Worm (Caenorhabditis elegans) whole organism, L4 larva: ENCODE results near the gene hpo-33.
A peak's percentile ranks its signal among the peaks of the same experiment; 100 is the strongest.

Source experiments
- D1046.2 ChIP-seq: fragments of 200-800 bp; sonication (Bioruptor generic); IDR thresholded peaks from 2 replicates; pipeline ENCODE4 v1.3.6; 2022; ENCODE audit warnings: missing genetic modification characterization, missing compliant biosample characterization
- F10B5.3 ChIP-seq: sonication (generic microtip); optimal IDR thresholded peaks from 2 replicates; lab custom pipeline; 2016; ENCODE audit warnings: mild to moderate bottlenecking, missing genetic modification characterization, missing compliant biosample characterization
- F26F4.8 ChIP-seq: fragments of 200-800 bp; sonication (Bioruptor generic); conservative IDR thresholded peaks from 2 replicates; pipeline ENCODE4 v1.3.6; 2022; ENCODE audit warnings: missing genetic modification characterization, missing compliant biosample characterization
- F37D6.2 ChIP-seq: sonication (generic microtip); optimal IDR thresholded peaks from 2 replicates; lab custom pipeline; 2016; ENCODE audit warnings: mild to moderate bottlenecking, missing genetic modification characterization, missing compliant biosample characterization
- F44E2.7 ChIP-seq: fragments of 200-800 bp; sonication (Bioruptor generic); IDR thresholded peaks from 2 replicates; pipeline ENCODE4 v2.1.2; 2022; ENCODE audit warnings: missing genetic modification characterization, missing compliant biosample characterization
- R02D3.7 ChIP-seq: fragments of 150-350 bp; sonication (generic microtip); optimal IDR thresholded peaks from 3 replicates; lab custom pipeline; 2014; ENCODE audit warnings: missing biosample characterization, missing genetic modification characterization
- Y105C5A.15 ChIP-seq: fragments of 200-800 bp; sonication (Bioruptor generic); IDR thresholded peaks from 2 replicates; pipeline ENCODE4 v1.3.6; 2022; ENCODE audit warnings: missing genetic modification characterization, missing compliant biosample characterization
- Y75B8A.6 ChIP-seq: fragments of 200-800 bp; sonication (Bioruptor generic); IDR thresholded peaks from 2 replicates; pipeline ENCODE4 v1.3.6; 2022; ENCODE audit warnings: missing genetic modification reagents, missing genetic modification characterization, missing compliant biosample characterization
- aly-2 ChIP-seq: sonication (generic microtip); optimal IDR thresholded peaks from 2 replicates; lab custom pipeline; 2018; ENCODE audit warnings: missing biosample characterization, missing genetic modification characterization
- ama-1 ChIP-seq: fragments of 150-350 bp; optimal IDR thresholded peaks from 2 replicates; lab custom pipeline; 2014; ENCODE audit warnings: inconsistent platforms, mixed read lengths
- ceh-28 ChIP-seq: fragments of 150-350 bp; optimal IDR thresholded peaks from 2 replicates; lab custom pipeline; 2014; ENCODE audit warnings: missing biosample characterization, missing genetic modification reagents, missing genetic modification characterization
- ceh-82 ChIP-seq: sonication (generic microtip); optimal IDR thresholded peaks from 2 replicates; lab custom pipeline; 2017; ENCODE audit warnings: missing biosample characterization, missing genetic modification characterization
- ctbp-1 ChIP-seq: fragments of 200-800 bp; sonication (Bioruptor generic); IDR thresholded peaks from 2 replicates; pipeline ENCODE4 v1.3.6; 2022; ENCODE audit warnings: missing genetic modification reagents, missing genetic modification characterization, missing compliant biosample characterization
- daf-12 ChIP-seq: fragments of 150-350 bp; optimal IDR thresholded peaks from 2 replicates; lab custom pipeline; 2014; ENCODE audit warnings: missing biosample characterization, missing genetic modification reagents, missing genetic modification characterization
- daf-16 ChIP-seq, 3 experiments: sonication (generic microtip); optimal IDR thresholded peaks; 2 replicates each; lab custom pipeline; 2016 to 2017; ENCODE audit warnings: missing genetic modification characterization in 3 of 3, missing genetic modification reagents in 3 of 3, mild to moderate bottlenecking in 2 of 3, missing compliant biosample characterization in 2 of 3, missing biosample characterization in 1 of 3, moderate library complexity in 1 of 3
- daf-19 ChIP-seq: fragments of 200-800 bp; sonication (Bioruptor generic); conservative IDR thresholded peaks from 2 replicates; pipeline ENCODE4 v1.3.6; 2022; ENCODE audit warnings: missing genetic modification characterization, missing compliant biosample characterization
- daf-8 ChIP-seq: fragments of 200-800 bp; sonication (Bioruptor generic); IDR thresholded peaks from 2 replicates; pipeline ENCODE4 v1.3.6; 2022; ENCODE audit warnings: missing genetic modification characterization, missing compliant biosample characterization
- dmd-6 ChIP-seq: fragments of 200-800 bp; sonication (Bioruptor generic); IDR thresholded peaks from 2 replicates; pipeline ENCODE4 v1.3.6; 2022; ENCODE audit warnings: missing genetic modification reagents, missing genetic modification characterization, missing compliant biosample characterization
- dmd-9 ChIP-seq: fragments of 200-800 bp; sonication (Bioruptor generic); IDR thresholded peaks from 2 replicates; pipeline ENCODE4 v1.3.6; 2022; ENCODE audit warnings: missing genetic modification reagents, missing genetic modification characterization, missing compliant biosample characterization
- dve-1 ChIP-seq: sonication (generic microtip); optimal IDR thresholded peaks from 2 replicates; lab custom pipeline; 2017; ENCODE audit warnings: antibody characterized with exemption, mild to moderate bottlenecking, missing genetic modification characterization, missing compliant biosample characterization; ENCODE audit not compliant: insufficient read depth
- gei-8 ChIP-seq: fragments of 200-800 bp; sonication (Bioruptor generic); optimal IDR thresholded peaks from 2 replicates; lab custom pipeline; 2018; ENCODE audit warnings: mild to moderate bottlenecking, missing genetic modification characterization, missing compliant biosample characterization
- hmg-1.1 ChIP-seq: fragments of 200-800 bp; sonication (Bioruptor generic); IDR thresholded peaks from 2 replicates; pipeline ENCODE4 v1.3.6; 2022; ENCODE audit warnings: missing genetic modification reagents, missing genetic modification characterization, missing compliant biosample characterization
- lin-1 ChIP-seq: fragments of 200-800 bp; sonication (Bioruptor generic); IDR thresholded peaks from 2 replicates; pipeline ENCODE4 v1.3.6; 2022; ENCODE audit warnings: missing genetic modification reagents, missing genetic modification characterization, missing compliant biosample characterization
- lin-13 ChIP-seq: fragments of 150-350 bp; optimal IDR thresholded peaks from 2 replicates; lab custom pipeline; 2014; ENCODE audit warnings: missing biosample characterization, missing genetic modification reagents, missing genetic modification characterization
- lin-15B ChIP-seq: fragments of 150-350 bp; sonication (generic microtip); optimal IDR thresholded peaks from 3 replicates; lab custom pipeline; 2014; ENCODE audit warnings: missing biosample characterization, missing genetic modification characterization
- lin-29 ChIP-seq: fragments of 200-800 bp; sonication (Bioruptor generic); IDR thresholded peaks from 2 replicates; pipeline ENCODE4 v1.3.6; 2022; ENCODE audit warnings: missing genetic modification reagents, missing genetic modification characterization, missing compliant biosample characterization
- lin-38 ChIP-seq: fragments of 200-800 bp; sonication (Bioruptor generic); IDR thresholded peaks from 2 replicates; pipeline ENCODE4 v1.3.6; 2022; ENCODE audit warnings: missing genetic modification reagents, missing genetic modification characterization, missing compliant biosample characterization
- madf-9 ChIP-seq: fragments of 200-800 bp; sonication (Bioruptor generic); conservative IDR thresholded peaks from 2 replicates; pipeline ENCODE4 v1.3.6; 2022; ENCODE audit warnings: missing genetic modification reagents, missing genetic modification characterization, missing compliant biosample characterization
- mdt-29 ChIP-seq: fragments of 200-800 bp; sonication (Bioruptor generic); IDR thresholded peaks from 2 replicates; pipeline ENCODE4 v1.3.6; 2022; ENCODE audit warnings: missing genetic modification reagents, missing genetic modification characterization, missing compliant biosample characterization
- mep-1 ChIP-seq: fragments of 150-350 bp; sonication (generic microtip); optimal IDR thresholded peaks from 3 replicates; lab custom pipeline; 2014; ENCODE audit warnings: missing biosample characterization, missing genetic modification characterization
- mes-2 ChIP-seq: sonication (generic microtip); optimal IDR thresholded peaks from 2 replicates; lab custom pipeline; 2016; ENCODE audit warnings: missing genotype, mild to moderate bottlenecking, missing genetic modification characterization, missing compliant biosample characterization; ENCODE audit not compliant: poor library complexity, severe bottlenecking
- mxl-2 ChIP-seq: fragments of 200-800 bp; sonication (Bioruptor generic); conservative IDR thresholded peaks from 2 replicates; pipeline ENCODE4 v1.3.6; 2022; ENCODE audit warnings: missing genetic modification reagents, missing genetic modification characterization, missing compliant biosample characterization
- mxl-3 ChIP-seq: fragments of 200-800 bp; sonication (Bioruptor generic); optimal IDR thresholded peaks from 2 replicates; lab custom pipeline; 2018; ENCODE audit warnings: mild to moderate bottlenecking, missing genetic modification characterization, missing compliant biosample characterization
- nhr-237 ChIP-seq: sonication (generic microtip); optimal IDR thresholded peaks from 2 replicates; lab custom pipeline; 2017; ENCODE audit warnings: missing biosample characterization, missing genetic modification characterization
- nhr-28 ChIP-seq: fragments of 150-350 bp; optimal IDR thresholded peaks from 2 replicates; lab custom pipeline; 2014; ENCODE audit warnings: missing biosample characterization, missing genetic modification characterization
- nhr-76 ChIP-seq: fragments of 150-350 bp; optimal IDR thresholded peaks from 2 replicates; lab custom pipeline; 2014; ENCODE audit warnings: missing biosample characterization, missing genetic modification characterization
- nhr-77 ChIP-seq: fragments of 150-350 bp; optimal IDR thresholded peaks from 2 replicates; lab custom pipeline; 2014; ENCODE audit warnings: missing biosample characterization, missing genetic modification characterization
- pha-4 ChIP-seq, 2 experiments: fragments of 150-350 bp in 1 of 2; fragments of 200-800 bp in 1 of 2; sonication (Bioruptor generic) in 1 of 2; IDR thresholded peaks in 1 of 2; optimal IDR thresholded peaks in 1 of 2; 2 replicates each; pipeline versions ENCODE4 v1.3.6 to Lab custom; 2014 to 2022; ENCODE audit warnings: missing genetic modification characterization in 2 of 2, missing genetic modification reagents in 2 of 2, missing biosample characterization in 1 of 2, missing compliant biosample characterization in 1 of 2
- php-3 ChIP-seq: fragments of 200-800 bp; sonication (Bioruptor generic); IDR thresholded peaks from 2 replicates; pipeline ENCODE4 v1.3.6; 2022; ENCODE audit warnings: missing genetic modification reagents, missing genetic modification characterization, missing compliant biosample characterization
- pqm-1 ChIP-seq: sonication (generic microtip); optimal IDR thresholded peaks from 2 replicates; lab custom pipeline; 2017; ENCODE audit warnings: missing biosample characterization, missing genetic modification characterization
- rbr-2 ChIP-seq: sonication (generic microtip); optimal IDR thresholded peaks from 2 replicates; lab custom pipeline; 2016; ENCODE audit warnings: missing genotype, missing genetic modification characterization, missing compliant biosample characterization
- skn-1 ChIP-seq: fragments of 150-350 bp; optimal IDR thresholded peaks from 2 replicates; lab custom pipeline; 2014; ENCODE audit warnings: missing biosample characterization, missing genetic modification characterization
- spr-1 ChIP-seq: sonication (generic microtip); optimal IDR thresholded peaks from 2 replicates; lab custom pipeline; 2016; ENCODE audit warnings: mild to moderate bottlenecking, missing genetic modification characterization, missing compliant biosample characterization
- tra-1 ChIP-seq: fragments of 200-800 bp; sonication (Bioruptor generic); IDR thresholded peaks from 2 replicates; pipeline ENCODE4 v1.3.6; 2022; ENCODE audit warnings: missing genetic modification reagents, missing genetic modification characterization, missing compliant biosample characterization
- unc-130 ChIP-seq: sonication (generic microtip); optimal IDR thresholded peaks from 2 replicates; lab custom pipeline; 2016; ENCODE audit warnings: missing genetic modification reagents, missing genetic modification characterization, missing compliant biosample characterization
- unc-62 ChIP-seq, 3 experiments: fragments of 150-350 bp in 1 of 3; sonication (generic microtip); optimal IDR thresholded peaks in 2 of 3; peaks in 1 of 3; 1 replicate in 1 of 3; 2 replicates in 2 of 3; lab custom pipeline; 2014 to 2017; ENCODE audit warnings: missing biosample characterization in 3 of 3, missing genetic modification characterization in 3 of 3, missing genetic modification reagents in 3 of 3, missing genotype in 1 of 3
- vab-7 ChIP-seq: fragments of 200-800 bp; sonication (Bioruptor generic); IDR thresholded peaks from 2 replicates; pipeline ENCODE4 v1.3.6; 2022; ENCODE audit warnings: missing genetic modification reagents, missing genetic modification characterization, missing compliant biosample characterization
- zfp-2 ChIP-seq: sonication (generic microtip); optimal IDR thresholded peaks from 2 replicates; lab custom pipeline; 2016; ENCODE audit warnings: mild to moderate bottlenecking, missing genetic modification characterization, missing compliant biosample characterization
- zfp-3 ChIP-seq: fragments of 200-800 bp; sonication (Bioruptor generic); conservative IDR thresholded peaks from 2 replicates; pipeline ENCODE4 v1.3.6; 2022; ENCODE audit warnings: missing genetic modification reagents, missing genetic modification characterization, missing compliant biosample characterization
- zip-11 ChIP-seq: fragments of 200-800 bp; sonication (Bioruptor generic); IDR thresholded peaks from 2 replicates; pipeline ENCODE4 v1.3.6; 2022; ENCODE audit warnings: missing genetic modification characterization, missing compliant biosample characterization
- zip-2 ChIP-seq: fragments of 150-350 bp; optimal IDR thresholded peaks from 2 replicates; lab custom pipeline; 2014; ENCODE audit warnings: missing biosample characterization, missing genetic modification characterization

The hpo-33 gene

ce11 chrV:17089931-17090429 lies 47.6 kb downstream of the hpo-33 start, which contains the start of gene srh-237:
TSS of gene srh-237 (plus strand) at chrV:17090379.
- TF ChIP-seq dmd-9 (GFP tag; lab: Robert Waterston, UW) = no peak
- TF ChIP-seq ceh-28 (tag; lab: Kevin White, UChicago) = no peak
- no peak for TF ChIP-seq zfp-3 (GFP tag; lab: Robert Waterston, UW)
- peak; percentile 58 for TF ChIP-seq pqm-1 (tag; lab: Kevin White, UChicago)
- TF ChIP-seq unc-62 (GFP tag; optimal IDR thresholded peaks at IDR 0.05 in 1 of 2; lab: Kevin White, UChicago) = peak in 1 of 2 experiments; percentile 24
- TF ChIP-seq unc-62 (tag; optimal IDR thresholded peaks at IDR 0.05; lab: Kevin White, UChicago) = no peak
- no peak for TF ChIP-seq ceh-82 (tag; lab: Kevin White, UChicago)
- TF ChIP-seq aly-2 (tag; lab: Kevin White, UChicago) = no peak
- TF ChIP-seq F10B5.3 (tag; lab: Kevin White, UChicago) = no peak
- no peak for TF ChIP-seq zfp-2 (tag; lab: Kevin White, UChicago)
- no peak for TF ChIP-seq lin-38 (GFP tag; lab: Robert Waterston, UW)
- no peak for TF ChIP-seq nhr-237 (tag; lab: Kevin White, UChicago)
- TF ChIP-seq nhr-76 (tag; lab: Kevin White, UChicago) = no peak
- TF ChIP-seq skn-1 = no peak
- TF ChIP-seq mep-1 (tag; lab: Kevin White, UChicago) = no peak
- no peak for TF ChIP-seq dve-1
- TF ChIP-seq F44E2.7 (GFP tag; lab: Robert Waterston, UW) = no peak
- TF ChIP-seq rbr-2 = no peak
- TF ChIP-seq daf-12 = no peak
- no peak for TF ChIP-seq daf-8 (GFP tag; lab: Robert Waterston, UW)
- no peak for TF ChIP-seq mes-2 (tag; lab: Kevin White, UChicago)
- TF ChIP-seq R02D3.7 = no peak
- no peak for TF ChIP-seq lin-29 (GFP tag; lab: Robert Waterston, UW)
- no peak for TF ChIP-seq hmg-1.1
- TF ChIP-seq php-3 (GFP tag; lab: Robert Waterston, UW) = 0 out of 2 replicates have a peak, but pooled peaks have one; percentile 20
- no peak for TF ChIP-seq daf-19 (GFP tag; lab: Robert Waterston, UW)
- no peak for TF ChIP-seq vab-7 (GFP tag; lab: Robert Waterston, UW)
- TF ChIP-seq D1046.2 = no peak
- TF ChIP-seq gei-8 (GFP tag; lab: Kevin White, UChicago) = no peak
- TF ChIP-seq dmd-6 = peak; percentile 86
- no peak for TF ChIP-seq spr-1
- no peak for TF ChIP-seq F26F4.8 (GFP tag; lab: Robert Waterston, UW)
- no peak for TF ChIP-seq daf-16 (GFP tag; optimal IDR thresholded peaks at IDR 0.05; lab: Kevin White, UChicago)
- TF ChIP-seq daf-16 (tag; optimal IDR thresholded peaks at IDR 0.05; lab: Kevin White, UChicago) = peak; percentile 42
- TF ChIP-seq madf-9 (GFP tag; lab: Robert Waterston, UW) = no peak
- TF ChIP-seq mxl-3 (GFP tag; lab: Kevin White, UChicago) = peak; percentile 4
- TF ChIP-seq ama-1 = no peak
- no peak for TF ChIP-seq zip-11 (GFP tag; lab: Robert Waterston, UW)
- TF ChIP-seq lin-13 = no peak
- no peak for TF ChIP-seq lin-1 (GFP tag; lab: Robert Waterston, UW)
- TF ChIP-seq unc-130 (GFP tag; lab: Kevin White, UChicago) = no peak
- TF ChIP-seq Y75B8A.6 (GFP tag; lab: Robert Waterston, UW) = no peak
- TF ChIP-seq Y105C5A.15 (GFP tag; lab: Robert Waterston, UW) = no peak
- no peak for TF ChIP-seq F37D6.2 (tag; lab: Kevin White, UChicago)
- TF ChIP-seq ctbp-1 = no peak
- peak; percentile 3 for TF ChIP-seq nhr-77 (tag; lab: Kevin White, UChicago)
- TF ChIP-seq lin-15B (tag; lab: Kevin White, UChicago) = no peak
- TF ChIP-seq tra-1 (GFP tag; lab: Robert Waterston, UW) = no peak
- peak; percentile 19 for TF ChIP-seq nhr-28 (tag; lab: Kevin White, UChicago)
- no peak for TF ChIP-seq pha-4 (GFP tag; IDR thresholded peaks at IDR 0.05; lab: Robert Waterston, UW)
- no peak for TF ChIP-seq pha-4 (tag; optimal IDR thresholded peaks at IDR 0.05; lab: Kevin White, UChicago)
- no peak for TF ChIP-seq mxl-2
- no peak for TF ChIP-seq zip-2 (tag; lab: Kevin White, UChicago)
- TF ChIP-seq mdt-29 (GFP tag; lab: Robert Waterston, UW) = no peak
